Worm (Caenorhabditis elegans): ENCODE measurements around the gene F38A6.4.

The F38A6.4 gene

ce11 chrV:20775269-20775668 is at the start of gene F38A6.4:
Gene F38A6.4 (minus strand): TSS chrV:20775369.
- TF ChIP-seq unc-62 (GFP tag; optimal IDR thresholded peaks at IDR 0.05 in 1 of 2) (peak in 1 of 2 experiments; percentile 84), unc-62 (tag; optimal IDR thresholded peaks at IDR 0.05) (no peak), dve-1 (tag; optimal IDR thresholded peaks at IDR 0.05; ENCODE audit: insufficient read depth) (peak; percentile 11), hlh-30 (tag; optimal IDR thresholded peaks at IDR 0.05; ENCODE audit: insufficient read depth) (peak; percentile 29), daf-16 (GFP tag; optimal IDR thresholded peaks at IDR 0.05) (no peak), daf-16 (tag; optimal IDR thresholded peaks at IDR 0.05) (peak; percentile 11), tra-1 (GFP tag; IDR thresholded peaks at IDR 0.05) (no peak), gei-8 (GFP tag; optimal IDR thresholded peaks at IDR 0.05) (no peak), ctbp-1 (GFP tag; IDR thresholded peaks at IDR 0.05) (no peak), pha-4 (GFP tag; IDR thresholded peaks at IDR 0.05) (no peak), pha-4 (tag; optimal IDR thresholded peaks at IDR 0.05) (no peak), nhr-28 (tag; optimal IDR thresholded peaks at IDR 0.05) (peak; percentile 25)

- TF ChIP-seq nhr-28 (tag; optimal IDR thresholded peaks at IDR 0.05) (peak; percentile 17), pha-4 (GFP tag; IDR thresholded peaks at IDR 0.05) (no peak), pha-4 (tag; optimal IDR thresholded peaks at IDR 0.05) (no peak)
These were observed 44.9 kb upstream of the F38A6.4 start, which contains the start of gene T03D8.6 for ce11 chrV:20820033-20820432. Gene T03D8.6 (minus strand): TSS chrV:20820330.

ce11 chrV:20815842-20816241 is 40.7 kb upstream of the F38A6.4 start, which contains the start of gene sshk-1:
Gene sshk-1 (plus strand): TSS chrV:20816142.
- TF ChIP-seq T26A8.4 (GFP tag; IDR thresholded peaks at IDR 0.05) (no peak), gei-8 (GFP tag; optimal IDR thresholded peaks at IDR 0.05) (no peak), nhr-102 (tag; optimal IDR thresholded peaks at IDR 0.05) (no peak), nhr-76 (tag; optimal IDR thresholded peaks at IDR 0.05) (no peak), ceh-44 (GFP tag; IDR thresholded peaks at IDR 0.05) (no peak), lsy-2 (tag; optimal IDR thresholded peaks at IDR 0.05) (no peak), mdl-1 (tag; optimal IDR thresholded peaks at IDR 0.05) (no peak), ceh-28 (tag; optimal IDR thresholded peaks at IDR 0.05) (no peak), ceh-82 (tag; optimal IDR thresholded peaks at IDR 0.05) (no peak), ZK546.5 (tag; optimal IDR thresholded peaks at IDR 0.05) (no peak), nhr-237 (tag; optimal IDR thresholded peaks at IDR 0.05) (no peak), php-3 (GFP tag; IDR thresholded peaks at IDR 0.05) (no peak), lim-7 (GFP tag; IDR thresholded peaks at IDR 0.05) (no peak)

- no peak for TF ChIP-seq rbr-2 (tag; optimal IDR thresholded peaks at IDR 0.05)
- TF ChIP-seq lin-15B (tag; optimal IDR thresholded peaks at IDR 0.05), result no peak
- TF ChIP-seq daf-16 (GFP tag; optimal IDR thresholded peaks at IDR 0.05), result no peak
- no peak for TF ChIP-seq daf-16 (tag; optimal IDR thresholded peaks at IDR 0.05)
- TF ChIP-seq hlh-30 (tag; optimal IDR thresholded peaks at IDR 0.05; ENCODE audit: insufficient read depth), result no peak
- no peak for TF ChIP-seq hmg-1.1 (GFP tag; IDR thresholded peaks at IDR 0.05)
- TF ChIP-seq nhr-11 (tag; optimal IDR thresholded peaks at IDR 0.05), result no peak
- TF ChIP-seq dmd-8 (GFP tag; IDR thresholded peaks at IDR 0.05), result no peak
- no peak for TF ChIP-seq nhr-48 (tag; optimal IDR thresholded peaks at IDR 0.05)
These were observed 39.3 kb upstream of the F38A6.4 start, which contains the start of gene Y44A6D.7 for ce11 chrV:20814424-20814823. Gene Y44A6D.7 (plus strand): TSS chrV:20814724.

ce11 chrV:20813646-20814045 is 38.5 kb upstream of the F38A6.4 start:
- no peak for TF ChIP-seq Y48G9A.11 (GFP tag; IDR thresholded peaks at IDR 0.05)
- peak in 1 of 2 experiments; percentile 92 for TF ChIP-seq unc-62 (GFP tag; optimal IDR thresholded peaks at IDR 0.05 in 1 of 2)
- TF ChIP-seq unc-62 (tag; optimal IDR thresholded peaks at IDR 0.05), result no peak

- TF ChIP-seq T26A8.4 (GFP tag; IDR thresholded peaks at IDR 0.05) (no peak), arid-1 (GFP tag; conservative IDR thresholded peaks at IDR 0.05) (no peak), lin-1 (GFP tag; IDR thresholded peaks at IDR 0.05) (no peak), ama-1 (optimal IDR thresholded peaks at IDR 0.05) (no peak), daf-19 (GFP tag; conservative IDR thresholded peaks at IDR 0.05) (no peak), set-16 (GFP tag; IDR thresholded peaks at IDR 0.05) (no peak), mxl-3 (GFP tag; optimal IDR thresholded peaks at IDR 0.05) (no peak), nhr-77 (tag; optimal IDR thresholded peaks at IDR 0.05) (no peak), tag-97 (GFP tag; IDR thresholded peaks at IDR 0.05) (no peak), pha-4 (GFP tag; IDR thresholded peaks at IDR 0.05) (no peak), pha-4 (tag; optimal IDR thresholded peaks at IDR 0.05) (no peak), F49E8.2 (tag; optimal IDR thresholded peaks at IDR 0.05; ENCODE audit: borderline replicate concordance) (no peak), zip-11 (GFP tag; IDR thresholded peaks at IDR 0.05) (no peak), snpc-4 (tag; optimal IDR thresholded peaks at IDR 0.05) (no peak), F37D6.2 (tag; optimal IDR thresholded peaks at IDR 0.05) (no peak), ztf-7 (tag; optimal IDR thresholded peaks at IDR 0.05) (no peak)
These were observed 31.9 kb upstream of the F38A6.4 start, which contains the start of gene Y44A6D.6 for ce11 chrV:20807038-20807437. Gene Y44A6D.6 (plus strand): TSS chrV:20807338.
